Fruit fly (Drosophila melanogaster) whole organism, prepupa: ENCODE results near the gene ebi.

Experiments used
- Blimp-1 ChIP-seq: fragments of 200-800 bp; sonication (Bioruptor generic); optimal IDR thresholded peaks from 3 replicates; lab custom pipeline; 2017; ENCODE audit warnings: missing biosample characterization, missing genetic modification characterization, mild to moderate bottlenecking, moderate library complexity, missing genetic modification reagents
- CG11294 ChIP-seq: fragments of 200-800 bp; sonication (Bioruptor generic); IDR thresholded peaks from 2 replicates; pipeline ENCODE4 v1.3.6; 2022; ENCODE audit warnings: missing biosample characterization, missing genetic modification characterization
- CG11762 ChIP-seq: fragments of 200-800 bp; sonication (Bioruptor generic); optimal IDR thresholded peaks from 3 replicates; lab custom pipeline; 2016; ENCODE audit warnings: missing biosample characterization, missing genetic modification characterization; ENCODE audit not compliant: insufficient read depth
- CG11902 ChIP-seq: fragments of 200-800 bp; sonication (Bioruptor generic); optimal IDR thresholded peaks from 3 replicates; lab custom pipeline; 2016; ENCODE audit warnings: missing biosample characterization, missing genetic modification characterization
- CG15336 ChIP-seq: fragments of 200-800 bp; sonication (Bioruptor generic); IDR thresholded peaks from 2 replicates; pipeline ENCODE4 v1.3.6; 2022; ENCODE audit warnings: missing biosample characterization, missing genetic modification characterization
- CG1621 ChIP-seq: fragments of 200-800 bp; sonication (Bioruptor generic); optimal IDR thresholded peaks from 3 replicates; lab custom pipeline; 2018; ENCODE audit warnings: missing biosample characterization, mild to moderate bottlenecking, missing genetic modification characterization
- CG16779 ChIP-seq: fragments of 200-800 bp; sonication (Bioruptor generic); optimal IDR thresholded peaks from 3 replicates; lab custom pipeline; 2017; ENCODE audit warnings: missing biosample characterization, mild to moderate bottlenecking, missing genetic modification characterization
- CG3032 ChIP-seq: fragments of 200-800 bp; optimal IDR thresholded peaks from 2 replicates; lab custom pipeline; 2019; ENCODE audit warnings: missing biosample characterization, mild to moderate bottlenecking, missing genetic modification characterization, moderate library complexity
- CG32006 ChIP-seq: fragments of 200-800 bp; sonication (Bioruptor generic); optimal IDR thresholded peaks from 3 replicates; lab custom pipeline; 2017; ENCODE audit warnings: missing biosample characterization, mild to moderate bottlenecking, missing genetic modification characterization
- CG3919 ChIP-seq: fragments of 200-800 bp; sonication (Bioruptor generic); optimal IDR thresholded peaks from 3 replicates; lab custom pipeline; 2016; ENCODE audit warnings: missing biosample characterization, missing genetic modification characterization
- CG4318 ChIP-seq: fragments of 200-800 bp; sonication (Bioruptor generic); optimal IDR thresholded peaks from 3 replicates; lab custom pipeline; 2017; ENCODE audit warnings: missing biosample characterization, mild to moderate bottlenecking, missing genetic modification characterization
- CG6276 ChIP-seq: fragments of 200-800 bp; sonication (Bioruptor generic); optimal IDR thresholded peaks from 2 replicates; lab custom pipeline; 2017; ENCODE audit warnings: missing biosample characterization, mild to moderate bottlenecking, missing genetic modification characterization
- CG6792 ChIP-seq: fragments of 200-800 bp; sonication (Bioruptor generic); optimal IDR thresholded peaks from 3 replicates; lab custom pipeline; 2016; ENCODE audit warnings: missing biosample characterization, missing genetic modification characterization
- CG6808 ChIP-seq: fragments of 200-800 bp; sonication (Bioruptor generic); optimal IDR thresholded peaks from 3 replicates; lab custom pipeline; 2017; ENCODE audit warnings: missing biosample characterization, missing genetic modification characterization, mild to moderate bottlenecking, moderate library complexity, missing genetic modification reagents
- CG6854 ChIP-seq: fragments of 200-800 bp; sonication (Bioruptor generic); optimal IDR thresholded peaks from 2 replicates; lab custom pipeline; 2017; ENCODE audit warnings: missing biosample characterization, mild to moderate bottlenecking, missing genetic modification characterization
- CG7368 ChIP-seq: fragments of 200-800 bp; sonication (Bioruptor generic); optimal IDR thresholded peaks from 3 replicates; lab custom pipeline; 2016; ENCODE audit warnings: missing biosample characterization, missing genetic modification characterization
- CG8632 ChIP-seq: fragments of 200-800 bp; sonication (Bioruptor generic); optimal IDR thresholded peaks from 3 replicates; lab custom pipeline; 2016; ENCODE audit warnings: missing biosample characterization, missing genetic modification characterization
- CG9139 ChIP-seq: fragments of 200-800 bp; sonication (Bioruptor generic); optimal IDR thresholded peaks from 3 replicates; lab custom pipeline; 2017; ENCODE audit warnings: missing biosample characterization, mild to moderate bottlenecking, missing genetic modification characterization
- Eip75B ChIP-seq: fragments of 200-800 bp; sonication (Bioruptor generic); optimal IDR thresholded peaks from 3 replicates; lab custom pipeline; 2016; ENCODE audit warnings: missing biosample characterization, missing genetic modification characterization
- Eip78C ChIP-seq: fragments of 200-800 bp; sonication (Bioruptor generic); peaks from one replicate; lab custom pipeline; 2016; ENCODE audit warnings: missing biosample characterization, missing genetic modification characterization
- Eip93F ChIP-seq: fragments of 200-800 bp; sonication (Bioruptor generic); optimal IDR thresholded peaks from 2 replicates; lab custom pipeline; 2016; ENCODE audit warnings: missing biosample characterization, mild to moderate bottlenecking, missing genetic modification characterization
- Ets21C ChIP-seq: fragments of 200-800 bp; sonication (Bioruptor generic); optimal IDR thresholded peaks from 3 replicates; lab custom pipeline; 2016; ENCODE audit warnings: missing biosample characterization, missing genetic modification characterization
- Ets96B ChIP-seq: fragments of 200-800 bp; optimal IDR thresholded peaks from 2 replicates; lab custom pipeline; 2019; ENCODE audit warnings: missing biosample characterization, mild to moderate bottlenecking, missing genetic modification characterization, moderate library complexity
- Gug ChIP-seq: fragments of 200-800 bp; sonication (Bioruptor generic); IDR thresholded peaks from 2 replicates; pipeline ENCODE4 v1.3.6; 2022; ENCODE audit warnings: missing biosample characterization, missing genetic modification characterization
- Hr38 ChIP-seq: sonication (Bioruptor generic); optimal IDR thresholded peaks from 2 replicates; lab custom pipeline; 2016; ENCODE audit warnings: missing biosample characterization, missing genetic modification characterization
- Hr39 ChIP-seq: fragments of 200-800 bp; sonication (Bioruptor generic); optimal IDR thresholded peaks from 2 replicates; lab custom pipeline; 2016; ENCODE audit warnings: missing biosample characterization, missing genetic modification characterization
- Hr4 ChIP-seq: fragments of 200-800 bp; sonication (Bioruptor generic); optimal IDR thresholded peaks from 3 replicates; lab custom pipeline; 2016; ENCODE audit warnings: missing biosample characterization, missing genetic modification characterization
- Lpt ChIP-seq: fragments of 200-800 bp; sonication (Bioruptor generic); optimal IDR thresholded peaks from 3 replicates; lab custom pipeline; 2016; ENCODE audit warnings: missing biosample characterization, missing genetic modification characterization
- OdsH ChIP-seq: fragments of 200-800 bp; sonication (Bioruptor generic); optimal IDR thresholded peaks from 3 replicates; lab custom pipeline; 2016; ENCODE audit warnings: missing biosample characterization, missing genetic modification characterization
- Smox ChIP-seq: fragments of 200-800 bp; sonication (Bioruptor generic); optimal IDR thresholded peaks from 3 replicates; lab custom pipeline; 2016; ENCODE audit warnings: missing biosample characterization, missing genetic modification characterization
- Sox102F ChIP-seq: fragments of 200-800 bp; sonication (Bioruptor generic); optimal IDR thresholded peaks from 2 replicates; lab custom pipeline; 2016; ENCODE audit warnings: missing biosample characterization, mild to moderate bottlenecking, missing genetic modification characterization
- Sox14 ChIP-seq: fragments of 200-800 bp; sonication (Bioruptor generic); optimal IDR thresholded peaks from 3 replicates; lab custom pipeline; 2016; ENCODE audit warnings: missing biosample characterization, missing genetic modification characterization
- Sox15 ChIP-seq: fragments of 200-800 bp; sonication (Bioruptor generic); optimal IDR thresholded peaks from 3 replicates; lab custom pipeline; 2016; ENCODE audit warnings: missing biosample characterization, missing genetic modification characterization
- acj6 ChIP-seq: fragments of 200-800 bp; sonication (Bioruptor generic); optimal IDR thresholded peaks from 3 replicates; lab custom pipeline; 2016; ENCODE audit warnings: missing biosample characterization, missing genetic modification characterization
- dac ChIP-seq: fragments of 200-800 bp; sonication (Bioruptor generic); optimal IDR thresholded peaks from 2 replicates; lab custom pipeline; 2017; ENCODE audit warnings: missing biosample characterization, mild to moderate bottlenecking, missing genetic modification characterization
- esn ChIP-seq: fragments of 200-800 bp; sonication (Bioruptor generic); optimal IDR thresholded peaks from 2 replicates; lab custom pipeline; 2016; ENCODE audit warnings: missing biosample characterization, mild to moderate bottlenecking, missing genetic modification characterization, moderate library complexity
- fd85E ChIP-seq: fragments of 200-800 bp; sonication (Bioruptor generic); optimal IDR thresholded peaks from 3 replicates; lab custom pipeline; 2016; ENCODE audit warnings: missing biosample characterization, missing genetic modification characterization
- fkh ChIP-seq: fragments of 200-800 bp; sonication (Bioruptor generic); optimal IDR thresholded peaks from 3 replicates; lab custom pipeline; 2017; ENCODE audit warnings: missing biosample characterization, mild to moderate bottlenecking, missing genetic modification characterization, moderate library complexity
- lz ChIP-seq: fragments of 200-800 bp; sonication (Bioruptor generic); optimal IDR thresholded peaks from 3 replicates; lab custom pipeline; 2016; ENCODE audit warnings: missing biosample characterization, missing genetic modification characterization
- net ChIP-seq: fragments of 200-800 bp; sonication (Bioruptor generic); optimal IDR thresholded peaks from 3 replicates; lab custom pipeline; 2016; ENCODE audit warnings: missing biosample characterization, missing genetic modification characterization
- pdm3 ChIP-seq: fragments of 200-800 bp; sonication (Bioruptor generic); optimal IDR thresholded peaks from 3 replicates; lab custom pipeline; 2016; ENCODE audit warnings: missing biosample characterization, missing genetic modification characterization
- salr ChIP-seq, 2 experiments: fragments of 200-800 bp; sonication (Bioruptor generic); optimal IDR thresholded peaks; 3 replicates each; lab custom pipeline; 2016 to 2018; ENCODE audit warnings: missing biosample characterization in 2 of 2, missing genetic modification characterization in 2 of 2, mild to moderate bottlenecking in 1 of 2
- ss ChIP-seq, 2 experiments: fragments of 200-800 bp; sonication (Bioruptor generic); optimal IDR thresholded peaks; 2 replicates in 1 of 2; 3 replicates in 1 of 2; lab custom pipeline; 2017 to 2018; ENCODE audit warnings: mild to moderate bottlenecking in 2 of 2, missing biosample characterization in 2 of 2, missing genetic modification characterization in 2 of 2, moderate library complexity in 1 of 2
- svp ChIP-seq: fragments of 200-800 bp; sonication (Bioruptor generic); peaks from one replicate; lab custom pipeline; 2016; ENCODE audit warnings: missing biosample characterization, missing genetic modification characterization
- topi ChIP-seq: fragments of 200-800 bp; sonication (Bioruptor generic); optimal IDR thresholded peaks from 3 replicates; lab custom pipeline; 2016; ENCODE audit warnings: missing biosample characterization, missing genetic modification characterization
- vri ChIP-seq: fragments of 200-800 bp; sonication (Bioruptor generic); optimal IDR thresholded peaks from 3 replicates; lab custom pipeline; 2016; ENCODE audit warnings: missing biosample characterization, mild to moderate bottlenecking, missing genetic modification characterization

ebi gene

DNA sequence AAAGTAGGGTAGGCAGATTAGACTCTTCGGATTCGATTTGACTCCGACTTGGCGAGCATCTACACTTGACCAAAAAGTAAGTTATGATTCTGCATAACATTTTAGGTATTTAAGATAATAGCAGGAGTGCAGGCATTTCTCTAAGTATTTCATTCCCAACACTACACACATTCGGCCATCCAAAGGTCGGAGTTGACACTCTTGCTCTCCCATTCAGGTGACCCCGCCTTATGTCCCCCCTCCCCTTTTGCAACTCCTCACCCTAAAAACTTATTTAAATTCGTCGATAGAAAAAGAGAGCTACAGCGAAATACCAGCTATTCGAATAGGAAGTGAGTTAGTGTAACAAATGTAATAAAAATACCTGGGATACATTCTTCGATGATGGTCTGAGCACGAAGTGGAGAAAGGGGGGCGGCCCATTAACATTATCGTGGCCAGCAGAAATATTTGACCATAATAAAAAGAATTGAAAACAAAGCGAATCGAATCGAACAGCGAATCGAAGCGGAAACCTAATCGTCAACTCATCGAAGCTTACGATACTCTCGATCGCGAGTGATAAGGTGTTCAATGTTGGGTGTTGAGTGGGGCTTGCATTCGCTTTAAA lies 13.6 kb downstream of the ebi start (continued):
- no peak for TF ChIP-seq pdm3 (GFP tag; lab: Kevin White, UChicago)
- no peak for TF ChIP-seq salr (GFP tag; optimal IDR thresholded peaks at IDR 0.05; lab: Kevin White, UChicago)
- no peak for TF ChIP-seq CG7368
- no peak for TF ChIP-seq topi (GFP tag; lab: Kevin White, UChicago)
- TF ChIP-seq CG8632, result no peak
- no peak for TF ChIP-seq Eip93F (GFP tag; lab: Kevin White, UChicago)
- no peak for TF ChIP-seq esn (GFP tag; lab: Kevin White, UChicago)
- peak; percentile 75 for TF ChIP-seq Eip78C (GFP tag; lab: Kevin White, UChicago)
- TF ChIP-seq CG11762 (GFP tag; lab: Kevin White, UChicago), result no peak
- peak; percentile 25 for TF ChIP-seq svp (GFP tag; lab: Kevin White, UChicago)
- TF ChIP-seq Hr39 (GFP tag; lab: Kevin White, UChicago), result no peak

DNA sequence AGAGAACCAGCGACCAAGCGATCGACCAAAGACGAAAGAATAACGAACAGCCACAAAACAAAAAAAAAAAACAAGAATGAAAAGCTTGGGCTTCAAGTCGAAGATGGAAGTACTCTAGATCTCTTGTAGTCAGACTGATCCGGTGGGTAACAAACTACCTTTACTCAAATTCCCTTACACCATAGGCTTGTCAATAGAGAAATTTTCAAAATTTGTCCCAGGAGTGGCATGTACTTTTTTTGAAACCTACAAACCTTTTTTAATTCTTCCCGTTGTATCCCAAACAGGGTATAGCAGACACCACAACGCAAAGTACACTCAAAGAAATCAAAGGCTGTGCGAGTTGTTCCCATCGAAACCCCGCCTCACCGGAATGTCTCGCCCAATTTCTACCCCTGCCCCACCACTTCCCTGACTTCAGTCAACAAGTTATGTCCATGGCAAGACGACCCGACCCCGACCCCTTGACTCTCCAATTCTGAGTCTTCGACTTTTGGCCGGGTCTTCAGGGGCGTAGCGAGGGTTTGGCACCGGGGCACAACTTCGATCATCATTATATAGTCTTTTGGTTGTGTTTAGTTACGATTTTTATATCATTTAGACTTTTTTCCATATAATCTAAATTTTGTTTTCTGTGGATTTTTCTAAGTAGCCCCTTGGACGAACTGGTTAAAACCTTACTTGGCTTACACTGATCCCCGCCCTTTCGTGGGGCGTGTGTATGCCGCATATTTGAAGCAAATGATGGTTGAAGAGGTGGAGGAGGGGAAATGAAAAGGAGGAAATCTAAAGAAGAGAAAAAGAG lies 15.0 kb downstream of the ebi start:
- peak; percentile 68 for TF ChIP-seq net
- TF ChIP-seq CG3919 (GFP tag; lab: Kevin White, UChicago), result peak; percentile 90
- TF ChIP-seq vri, result peak; percentile 93
- peak; percentile 46; the same call in 1 of the 2 replicates for TF ChIP-seq CG11294
- peak; percentile 89 for TF ChIP-seq Eip75B (GFP tag; lab: Kevin White, UChicago)
- peak; percentile 73 for TF ChIP-seq Sox15 (GFP tag; lab: Kevin White, UChicago)
- TF ChIP-seq CG7368, result peak; percentile 77
- peak; percentile 9 for TF ChIP-seq CG16779
- TF ChIP-seq CG32006, result peak; percentile 76
- TF ChIP-seq lz (GFP tag; lab: Kevin White, UChicago), result peak; percentile 94
- TF ChIP-seq CG4318 (GFP tag; lab: Kevin White, UChicago), result peak; percentile 22
- TF ChIP-seq Hr38 (GFP tag; lab: Kevin White, UChicago), result no peak
- peak; percentile 96 for TF ChIP-seq Sox102F (GFP tag; lab: Kevin White, UChicago)
- TF ChIP-seq OdsH, result peak; percentile 87
- TF ChIP-seq svp (GFP tag; lab: Kevin White, UChicago), result peak; percentile 98
- peak; percentile 66; the same call in 1 of the 2 replicates for TF ChIP-seq CG15336 (GFP tag; lab: Robert Waterston, UW)
- TF ChIP-seq acj6 (GFP tag; lab: Kevin White, UChicago), result peak; percentile 91
- no peak for TF ChIP-seq dac (GFP tag; lab: Kevin White, UChicago)
- peak; percentile 80 for TF ChIP-seq Ets96B (tag; lab: Kevin White, UChicago)
- peak; percentile 79 for TF ChIP-seq CG6854
- peak; percentile 96 for TF ChIP-seq Eip78C (GFP tag; lab: Kevin White, UChicago)
- TF ChIP-seq Gug, result peak; percentile 67
- TF ChIP-seq Eip93F (GFP tag; lab: Kevin White, UChicago), result peak; percentile 91
- TF ChIP-seq CG11902 (GFP tag; lab: Kevin White, UChicago), result peak; percentile 97
- TF ChIP-seq CG1621 (tag; lab: Kevin White, UChicago), result peak; percentile 77
- TF ChIP-seq ss (GFP tag; optimal IDR thresholded peaks at IDR 0.05; lab: Kevin White, UChicago), result peak; percentile 23 to 62
- peak; percentile 93 for TF ChIP-seq Smox (GFP tag; lab: Kevin White, UChicago)
- TF ChIP-seq topi (GFP tag; lab: Kevin White, UChicago), result peak; percentile 95
- peak; percentile 93 for TF ChIP-seq Ets21C (GFP tag; lab: Kevin White, UChicago)
- TF ChIP-seq Blimp-1 (GFP tag; lab: Kevin White, UChicago), result peak; percentile 80
- peak; percentile 77 for TF ChIP-seq CG6808 (GFP tag; lab: Kevin White, UChicago)
- peak; percentile 83 for TF ChIP-seq CG3032 (tag; lab: Kevin White, UChicago)
- TF ChIP-seq CG9139 (GFP tag; lab: Kevin White, UChicago), result peak; percentile 60
- peak; percentile 90 for TF ChIP-seq CG6792 (GFP tag; lab: Kevin White, UChicago)
- TF ChIP-seq CG8632, result peak; percentile 81
- TF ChIP-seq pdm3 (GFP tag; lab: Kevin White, UChicago), result peak; percentile 90
- peak; percentile 42 for TF ChIP-seq CG6276
- peak; percentile 60 for TF ChIP-seq Hr4 (GFP tag; lab: Kevin White, UChicago)
- peak; percentile 71 for TF ChIP-seq fd85E (GFP tag; lab: Kevin White, UChicago)
- TF ChIP-seq Lpt, result peak; percentile 56
- TF ChIP-seq fkh (GFP tag; lab: Kevin White, UChicago), result no peak
- peak; percentile 93 for TF ChIP-seq Sox14 (GFP tag; lab: Kevin White, UChicago)
